Fruit fly (Drosophila melanogaster) whole organism, embryonic: ENCODE data around the gene Dhod.

Experiments
- CG10147 ChIP-seq: fragments of 200-800 bp; sonication (Bioruptor generic); optimal IDR thresholded peaks from 2 replicates; lab custom pipeline; 2019; ENCODE audit warnings: missing biosample characterization, mild to moderate bottlenecking, missing genetic modification characterization, moderate library complexity
- CG10462 ChIP-seq: fragments of 200-800 bp; sonication (Bioruptor generic); optimal IDR thresholded peaks from 2 replicates; lab custom pipeline; 2016; ENCODE audit warnings: missing biosample characterization, missing genetic modification characterization
- CG12659 ChIP-seq: fragments of 200-800 bp; sonication (Bioruptor generic); optimal IDR thresholded peaks from 3 replicates; lab custom pipeline; 2017; ENCODE audit warnings: mild to moderate bottlenecking, missing biosample characterization, missing genetic modification reagents, missing genetic modification characterization
- CG12769 ChIP-seq: fragments of 200-800 bp; sonication (Bioruptor generic); optimal IDR thresholded peaks from 2 replicates; lab custom pipeline; 2019; ENCODE audit warnings: missing biosample characterization, mild to moderate bottlenecking, missing genetic modification characterization, moderate library complexity
- CG13424 ChIP-seq: fragments of 200-800 bp; sonication (Bioruptor generic); optimal IDR thresholded peaks from 2 replicates; lab custom pipeline; 2019; ENCODE audit warnings: missing biosample characterization, mild to moderate bottlenecking, missing genetic modification characterization, moderate library complexity
- CG13624 ChIP-seq: fragments of 200-800 bp; sonication (Bioruptor generic); optimal IDR thresholded peaks from 2 replicates; lab custom pipeline; 2016; ENCODE audit warnings: missing biosample characterization, missing genetic modification characterization
- CG14860 ChIP-seq: fragments of 200-800 bp; sonication (Bioruptor generic); IDR thresholded peaks from 3 replicates; pipeline ENCODE4 v1.3.6; 2022; ENCODE audit warnings: missing biosample characterization, missing genetic modification characterization; ENCODE audit not compliant: partially characterized antibody
- CG15269 ChIP-seq: fragments of 200-800 bp; sonication (Bioruptor generic); optimal IDR thresholded peaks from 2 replicates; lab custom pipeline; 2018; ENCODE audit warnings: missing biosample characterization, mild to moderate bottlenecking, missing genetic modification characterization, moderate library complexity
- CG1529 ChIP-seq: fragments of 200-800 bp; sonication (Bioruptor generic); optimal IDR thresholded peaks from 3 replicates; lab custom pipeline; 2018; ENCODE audit warnings: missing biosample characterization, missing genetic modification characterization
- CG17186 ChIP-seq: fragments of 200-800 bp; sonication (Bioruptor generic); optimal IDR thresholded peaks from 3 replicates; lab custom pipeline; 2017; ENCODE audit warnings: missing biosample characterization, missing genetic modification reagents, missing genetic modification characterization
- CG2875 ChIP-seq: fragments of 200-800 bp; sonication (Bioruptor generic); optimal IDR thresholded peaks from 2 replicates; lab custom pipeline; 2017; ENCODE audit warnings: missing biosample characterization, mild to moderate bottlenecking, missing genetic modification characterization, missing genetic modification reagents
- CG32767 ChIP-seq: fragments of 200-800 bp; sonication (Bioruptor generic); IDR thresholded peaks from 2 replicates; pipeline ENCODE4 v1.3.6; 2022; ENCODE audit warnings: missing biosample characterization, missing genetic modification characterization
- CG32772 ChIP-seq: fragments of 200-800 bp; sonication (Bioruptor generic); IDR thresholded peaks from 2 replicates; pipeline ENCODE4 v1.3.6; 2022; ENCODE audit warnings: missing biosample characterization, missing genetic modification characterization
- CG4328 ChIP-seq: fragments of 200-800 bp; sonication (Bioruptor generic); optimal IDR thresholded peaks from 3 replicates; lab custom pipeline; 2017; ENCODE audit warnings: missing biosample characterization, missing genetic modification reagents, missing genetic modification characterization
- CG6791 ChIP-seq: fragments of 200-800 bp; sonication (Bioruptor generic); IDR thresholded peaks from 3 replicates; pipeline ENCODE4 v1.3.6; 2022; ENCODE audit warnings: missing biosample characterization, missing genetic modification characterization; ENCODE audit not compliant: partially characterized antibody
- CG7987 ChIP-seq: fragments of 200-800 bp; sonication (Bioruptor generic); optimal IDR thresholded peaks from 2 replicates; lab custom pipeline; 2018; ENCODE audit warnings: missing biosample characterization, mild to moderate bottlenecking, missing genetic modification characterization, moderate library complexity
- CG9727 ChIP-seq: fragments of 200-800 bp; sonication (Bioruptor generic); optimal IDR thresholded peaks from 3 replicates; lab custom pipeline; 2017; ENCODE audit warnings: missing biosample characterization, mild to moderate bottlenecking, missing genetic modification characterization
- CTCF ChIP-seq: fragments of 200-800 bp; sonication (Bioruptor generic); optimal IDR thresholded peaks from 2 replicates; lab custom pipeline; 2017; ENCODE audit warnings: missing biosample characterization, mild to moderate bottlenecking, missing genetic modification characterization, moderate library complexity
- Dad ChIP-seq: fragments of 200-800 bp; sonication (Bioruptor generic); optimal IDR thresholded peaks from 3 replicates; lab custom pipeline; 2016; ENCODE audit warnings: missing biosample characterization, missing genetic modification characterization
- Dfd ChIP-seq, 2 experiments: fragments of >200 bp; optimal IDR thresholded peaks; 2 replicates each; lab custom pipeline; 2017; ENCODE audit warnings: missing biosample characterization in 2 of 2, missing genetic modification characterization in 2 of 2
- Ets65A ChIP-seq: fragments of 200-800 bp; sonication (Bioruptor generic); peaks from one replicate; lab custom pipeline; 2016; ENCODE audit warnings: missing biosample characterization, missing genetic modification characterization
- Gsc ChIP-seq: fragments of 200-800 bp; sonication (Bioruptor generic); IDR thresholded peaks from 2 replicates; pipeline ENCODE4 v1.3.6; 2022; ENCODE audit warnings: missing biosample characterization, missing genetic modification characterization
- HLH3B ChIP-seq: fragments of 200-800 bp; sonication (Bioruptor generic); IDR thresholded peaks from 2 replicates; pipeline ENCODE4 v1.3.6; 2022; ENCODE audit warnings: missing biosample characterization, missing genetic modification characterization
- Lim3 ChIP-seq: fragments of 200-800 bp; sonication (Bioruptor generic); IDR thresholded peaks from 2 replicates; pipeline ENCODE4 v1.3.6; 2022; ENCODE audit warnings: missing biosample characterization, missing genetic modification characterization
- Myb ChIP-seq: fragments of 200-800 bp; sonication (Bioruptor generic); optimal IDR thresholded peaks from 2 replicates; lab custom pipeline; 2016; ENCODE audit warnings: missing biosample characterization, missing genetic modification characterization
- Nf-YB ChIP-seq: fragments of 200-800 bp; sonication (Bioruptor generic); optimal IDR thresholded peaks from 3 replicates; lab custom pipeline; 2019; ENCODE audit warnings: missing biosample characterization, mild to moderate bottlenecking, missing genetic modification characterization, moderate library complexity
- Oaz ChIP-seq: fragments of 200-800 bp; sonication (Bioruptor generic); IDR thresholded peaks from 2 replicates; pipeline ENCODE4 v1.3.6; 2022; ENCODE audit warnings: missing biosample characterization, missing genetic modification characterization
- Ptx1 ChIP-seq: fragments of 200-800 bp; sonication (Bioruptor generic); IDR thresholded peaks from 2 replicates; pipeline ENCODE4 v1.3.6; 2022; ENCODE audit warnings: missing biosample characterization, missing genetic modification characterization
- Sin3A ChIP-seq: fragments of >200 bp; optimal IDR thresholded peaks from 2 replicates; lab custom pipeline; 2018
- Ssrp ChIP-seq: fragments of 200-800 bp; sonication (Bioruptor generic); optimal IDR thresholded peaks from 2 replicates; lab custom pipeline; 2018; ENCODE audit warnings: missing biosample characterization, mild to moderate bottlenecking, missing genetic modification characterization, moderate library complexity
- ab ChIP-seq: fragments of 200-800 bp; sonication (Bioruptor generic); optimal IDR thresholded peaks from 2 replicates; lab custom pipeline; 2016; ENCODE audit warnings: missing biosample characterization, missing genetic modification characterization
- al ChIP-seq: fragments of 200-800 bp; sonication (Bioruptor generic); IDR thresholded peaks from 2 replicates; pipeline ENCODE4 v1.3.6; 2022; ENCODE audit warnings: missing biosample characterization, missing genetic modification characterization
- ash1 ChIP-seq: fragments of 200-800 bp; sonication (Bioruptor generic); optimal IDR thresholded peaks from 2 replicates; lab custom pipeline; 2018; ENCODE audit warnings: missing biosample characterization, mild to moderate bottlenecking, missing genetic modification characterization
- btn ChIP-seq: fragments of 200-800 bp; sonication (Bioruptor generic); optimal IDR thresholded peaks from 2 replicates; lab custom pipeline; 2016; ENCODE audit warnings: missing biosample characterization, missing genetic modification characterization
- chif ChIP-seq, 2 experiments: fragments of 200-800 bp; sonication (Bioruptor generic); optimal IDR thresholded peaks; 3 replicates each; lab custom pipeline; 2016; ENCODE audit warnings: missing biosample characterization in 2 of 2, missing genetic modification characterization in 2 of 2
- croc ChIP-seq: fragments of 200-800 bp; sonication (Bioruptor generic); conservative IDR thresholded peaks from 3 replicates; pipeline ENCODE4 v1.3.6; 2022; ENCODE audit warnings: missing biosample characterization, missing genetic modification characterization
- dysf ChIP-seq: fragments of 200-800 bp; sonication (Bioruptor generic); IDR thresholded peaks from 3 replicates; pipeline ENCODE4 v1.3.6; 2022; ENCODE audit warnings: missing biosample characterization, missing genetic modification characterization
- ewg ChIP-seq: fragments of 200-800 bp; sonication (Bioruptor generic); optimal IDR thresholded peaks from 3 replicates; lab custom pipeline; 2017; ENCODE audit warnings: mild to moderate bottlenecking, missing biosample characterization, missing genetic modification reagents, missing genetic modification characterization
- gt ChIP-seq: fragments of 200-800 bp; sonication (Bioruptor generic); IDR thresholded peaks from 2 replicates; pipeline ENCODE4 v1.3.6; 2022; ENCODE audit warnings: missing biosample characterization, missing genetic modification characterization
- hb ChIP-seq: fragments of 200-800 bp; sonication (Bioruptor generic); IDR thresholded peaks from 3 replicates; pipeline ENCODE4 v1.3.6; 2022; ENCODE audit warnings: missing biosample characterization, missing genetic modification characterization; ENCODE audit not compliant: partially characterized antibody
- kay ChIP-seq: fragments of 200-800 bp; sonication (Bioruptor generic); optimal IDR thresholded peaks from 2 replicates; lab custom pipeline; 2016; ENCODE audit warnings: missing biosample characterization, missing genetic modification characterization
- luna ChIP-seq: fragments of 200-800 bp; sonication (Bioruptor generic); optimal IDR thresholded peaks from 2 replicates; lab custom pipeline; 2016; ENCODE audit warnings: missing biosample characterization, missing genetic modification characterization
- phol ChIP-seq: fragments of 200-800 bp; sonication (Bioruptor generic); optimal IDR thresholded peaks from 3 replicates; lab custom pipeline; 2018; ENCODE audit warnings: missing biosample characterization, mild to moderate bottlenecking, missing genetic modification characterization, moderate library complexity
- psq ChIP-seq: fragments of 200-800 bp; sonication (Bioruptor generic); optimal IDR thresholded peaks from 2 replicates; lab custom pipeline; 2017; ENCODE audit warnings: missing biosample characterization, missing genetic modification characterization
- repo ChIP-seq: fragments of 200-800 bp; sonication (Bioruptor generic); optimal IDR thresholded peaks from 2 replicates; lab custom pipeline; 2016; ENCODE audit warnings: missing biosample characterization, missing genetic modification characterization
- slou ChIP-seq: fragments of 200-800 bp; sonication (Bioruptor generic); optimal IDR thresholded peaks from 3 replicates; lab custom pipeline; 2016; ENCODE audit warnings: missing biosample characterization, missing genetic modification characterization
- tgo ChIP-seq: fragments of 200-800 bp; sonication (Bioruptor generic); IDR thresholded peaks from 3 replicates; pipeline ENCODE4 v1.3.6; 2022; ENCODE audit warnings: missing biosample characterization, missing genetic modification characterization
- tin ChIP-seq: fragments of 200-800 bp; sonication (Bioruptor generic); optimal IDR thresholded peaks from 3 replicates; lab custom pipeline; 2016; ENCODE audit warnings: missing biosample characterization, missing genetic modification characterization
- toy ChIP-seq: fragments of 200-800 bp; sonication (Bioruptor generic); IDR thresholded peaks from 2 replicates; pipeline ENCODE4 v1.3.6; 2022; ENCODE audit warnings: missing biosample characterization, missing genetic modification characterization
- trh ChIP-seq: fragments of 200-800 bp; sonication (Bioruptor generic); optimal IDR thresholded peaks from 2 replicates; lab custom pipeline; 2016; ENCODE audit warnings: missing biosample characterization, missing genetic modification characterization
- vvl ChIP-seq: fragments of 200-800 bp; sonication (Bioruptor generic); IDR thresholded peaks from 2 replicates; pipeline ENCODE4 v1.3.6; 2022; ENCODE audit warnings: missing biosample characterization, missing genetic modification characterization

Gene Dhod

dm6 chr3R:8669029-8669707, 16.5 kb upstream of the Dhod start (continued):
- TF ChIP-seq Sin3A (lab: Kevin White, UChicago) (no peak), dysf (peak; percentile 97), CG13424 (tag; lab: Kevin White, UChicago) (peak; percentile 98), vvl (peak; percentile 99), kay (GFP tag; lab: Kevin White, UChicago) (peak; percentile 95), trh (GFP tag; lab: Kevin White, UChicago) (peak; percentile 95), hb (peak; percentile 61), CG15269 (peak; percentile 98), Myb (peak; percentile 88), phol (tag; lab: Kevin White, UChicago) (peak; percentile 97), tgo (GFP tag; lab: Robert Waterston, UW) (peak; percentile 96), CTCF (GFP tag; lab: Kevin White, UChicago) (peak; percentile 69), Gsc (GFP tag; lab: Robert Waterston, UW) (no peak; the same call in 1 of the 2 replicates), gt (peak; percentile 91), CG1529 (GFP tag; lab: Kevin White, UChicago) (peak; percentile 97), CG6791 (peak; percentile 92), CG10462 (peak; percentile 95), CG12659 (GFP tag; lab: Kevin White, UChicago) (peak; percentile 99), CG10147 (GFP tag; lab: Kevin White, UChicago) (peak; percentile 97), ash1 (GFP tag; lab: Kevin White, UChicago) (peak; percentile 95), Nf-YB (peak; percentile 89), Lim3 (GFP tag; lab: Robert Waterston, UW) (peak; percentile 84; the same call in 1 of the 2 replicates), CG14860 (GFP tag; lab: Robert Waterston, UW) (no peak; the same call in 1 of the 3 replicates), CG4328 (GFP tag; lab: Kevin White, UChicago) (peak; percentile 96), psq (GFP tag; lab: Kevin White, UChicago) (peak; percentile 88), ab (GFP tag; lab: Kevin White, UChicago) (peak; percentile 91), chif (GFP tag; optimal IDR thresholded peaks at IDR 0.05; lab: Kevin White, UChicago) (peak; percentile 95 to 98), HLH3B (GFP tag; lab: Robert Waterston, UW) (peak; percentile 97), repo (peak; percentile 93), CG2875 (GFP tag; lab: Kevin White, UChicago) (peak; percentile 98), Dfd (GFP tag; optimal IDR thresholded peaks at IDR 0.05; lab: Kevin White, UChicago) (no peak), Oaz (GFP tag; lab: Robert Waterston, UW) (peak; percentile 88), Dad (GFP tag; lab: Kevin White, UChicago) (peak; percentile 97), al (GFP tag; lab: Robert Waterston, UW) (peak; percentile 86), slou (peak; percentile 93), CG32772 (peak; percentile 93), CG7987 (GFP tag; lab: Kevin White, UChicago) (peak; percentile 96), CG9727 (peak; percentile 99), Ets65A (peak; percentile 99), Ssrp (peak; percentile 96), CG13624 (peak; percentile 98), croc (GFP tag; lab: Robert Waterston, UW) (peak; percentile 90), btn (GFP tag; lab: Kevin White, UChicago) (peak; percentile 95), tin (GFP tag; lab: Kevin White, UChicago) (peak; percentile 98), luna (GFP tag; lab: Kevin White, UChicago) (peak; percentile 89), CG12769 (peak; percentile 99), CG32767 (GFP tag; lab: Robert Waterston, UW) (peak; percentile 97), CG17186 (GFP tag; lab: Kevin White, UChicago) (peak; percentile 93), Ptx1 (GFP tag; lab: Robert Waterston, UW) (peak; percentile 96), ewg (GFP tag; lab: Kevin White, UChicago) (peak; percentile 94), toy (GFP tag; lab: Robert Waterston, UW) (peak; percentile 81)
